Worm (Caenorhabditis elegans): ENCODE results near the gene rpl-3.

- no peak for TF ChIP-seq nhr-11 (tag; optimal IDR thresholded peaks at IDR 0.05)
- TF ChIP-seq lin-13 (GFP tag; optimal IDR thresholded peaks at IDR 0.05) = peak; percentile 19
- TF ChIP-seq dmd-6 (GFP tag; IDR thresholded peaks at IDR 0.05) = peak; percentile 42
- no peak for TF ChIP-seq nhr-237 (tag; optimal IDR thresholded peaks at IDR 0.05)
- no peak for TF ChIP-seq lin-38 (GFP tag; IDR thresholded peaks at IDR 0.05)
- peak in 1 of 2 experiments; percentile 57 for TF ChIP-seq unc-62 (GFP tag; optimal IDR thresholded peaks at IDR 0.05 in 1 of 2)
- no peak for TF ChIP-seq unc-62 (tag; optimal IDR thresholded peaks at IDR 0.05)
- peak in 1 of 2 experiments; percentile 42 for TF ChIP-seq lsy-2 (tag; optimal IDR thresholded peaks at IDR 0.05)
- peak in 1 of 2 experiments; percentile 6 for TF ChIP-seq mdl-1 (tag; optimal IDR thresholded peaks at IDR 0.05)
- TF ChIP-seq lir-3 (tag; optimal IDR thresholded peaks at IDR 0.05) = no peak
- TF ChIP-seq ZK546.5 (tag; optimal IDR thresholded peaks at IDR 0.05) = no peak
- TF ChIP-seq lin-15B (tag; optimal IDR thresholded peaks at IDR 0.05) = no peak
- no peak for TF ChIP-seq skn-1 (tag; optimal IDR thresholded peaks at IDR 0.05)
- peak; percentile 1 for TF ChIP-seq dpl-1 (GFP tag; optimal IDR thresholded peaks at IDR 0.05)
- no peak for TF ChIP-seq ceh-82 (tag; optimal IDR thresholded peaks at IDR 0.05)
Measured at ce11 chrIII:3875608-3876007, 8.0 kb downstream of the rpl-3 start.
